Worm (Caenorhabditis elegans) whole organism, midembryonic: Measurements from ENCODE around the gene otpl-2.

Experiments
- T22C8.4 ChIP-seq: fragments of 200-800 bp; sonication (Bioruptor generic); IDR thresholded peaks from 2 replicates; pipeline ENCODE4 v1.3.6; 2022; ENCODE audit warnings: missing genetic modification characterization, missing compliant biosample characterization
- cog-1 ChIP-seq: sonication (generic microtip); optimal IDR thresholded peaks from 2 replicates; lab custom pipeline; 2016; ENCODE audit warnings: missing genetic modification characterization, missing compliant biosample characterization
- flt-1 ChIP-seq: fragments of 200-800 bp; sonication (Bioruptor generic); IDR thresholded peaks from 2 replicates; pipeline ENCODE4 v1.3.6; 2022; ENCODE audit warnings: missing genetic modification characterization, missing compliant biosample characterization
- klf-2 ChIP-seq: fragments of 200-800 bp; sonication (Bioruptor generic); conservative IDR thresholded peaks from 2 replicates; pipeline ENCODE4 v1.3.6; 2022; ENCODE audit warnings: missing genetic modification reagents, missing genetic modification characterization, missing compliant biosample characterization
- med-1 ChIP-seq: sonication (generic microtip); optimal IDR thresholded peaks from 2 replicates; lab custom pipeline; 2017; ENCODE audit warnings: missing genetic modification characterization, mild to moderate bottlenecking, missing compliant biosample characterization, antibody characterized with exemption, missing genetic modification reagents; ENCODE audit not compliant: insufficient read depth
- ref-1 ChIP-seq: fragments of 200-800 bp; sonication (Bioruptor generic); conservative IDR thresholded peaks from 2 replicates; pipeline ENCODE4 v1.3.6; 2022; ENCODE audit warnings: missing genetic modification reagents, missing genetic modification characterization, missing compliant biosample characterization
- tab-1 ChIP-seq: fragments of 200-800 bp; sonication (Bioruptor generic); IDR thresholded peaks from 2 replicates; pipeline ENCODE4 v1.3.6; 2022; ENCODE audit warnings: missing genetic modification characterization, missing compliant biosample characterization
- ztf-23 ChIP-seq: fragments of 200-800 bp; sonication (Bioruptor generic); IDR thresholded peaks from 2 replicates; pipeline ENCODE4 v1.3.6; 2022; ENCODE audit warnings: missing genetic modification reagents, missing genetic modification characterization, missing compliant biosample characterization
- ztf-29 ChIP-seq: fragments of 200-800 bp; sonication (Bioruptor generic); IDR thresholded peaks from 2 replicates; pipeline ENCODE4 v1.3.6; 2022; ENCODE audit warnings: missing genetic modification reagents, missing genetic modification characterization, missing compliant biosample characterization

The otpl-2 gene

DNA sequence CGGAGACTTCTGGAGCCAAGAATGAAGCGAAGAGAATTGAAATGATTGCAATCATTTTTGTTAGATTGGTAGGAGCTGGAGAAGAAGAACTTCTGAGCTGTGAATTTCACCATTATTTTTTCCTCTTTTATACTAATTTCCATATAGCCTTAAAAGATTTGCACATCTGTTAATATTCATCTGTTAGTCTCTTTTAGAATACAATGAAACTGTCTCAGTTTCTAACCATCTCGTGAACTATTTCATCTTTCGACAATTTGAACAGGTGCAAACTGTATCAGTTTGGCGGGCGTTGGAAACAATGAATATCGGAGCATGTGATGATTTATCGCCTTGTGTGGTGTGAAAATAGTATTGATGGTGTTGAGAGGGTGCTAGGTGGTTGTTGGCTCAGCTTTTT is 48.9 kb downstream of the otpl-2 start, which contains the start of gene phat-5:
Gene phat-5 (minus strand): TSS at position 101 of the 400 bp plus-strand sequence.
- TF ChIP-seq cog-1 (tag; lab: Kevin White, UChicago) (no peak), ztf-29 (GFP tag; lab: Robert Waterston, UW) (no peak), ztf-23 (GFP tag; lab: Robert Waterston, UW) (no peak), T22C8.4 (GFP tag; lab: Robert Waterston, UW) (no peak), flt-1 (no peak), ref-1 (GFP tag; lab: Robert Waterston, UW) (no peak), klf-2 (GFP tag; lab: Robert Waterston, UW) (no peak), tab-1 (GFP tag; lab: Robert Waterston, UW) (no peak), med-1 (GFP tag; lab: Kevin White, UChicago) (no peak)

DNA sequence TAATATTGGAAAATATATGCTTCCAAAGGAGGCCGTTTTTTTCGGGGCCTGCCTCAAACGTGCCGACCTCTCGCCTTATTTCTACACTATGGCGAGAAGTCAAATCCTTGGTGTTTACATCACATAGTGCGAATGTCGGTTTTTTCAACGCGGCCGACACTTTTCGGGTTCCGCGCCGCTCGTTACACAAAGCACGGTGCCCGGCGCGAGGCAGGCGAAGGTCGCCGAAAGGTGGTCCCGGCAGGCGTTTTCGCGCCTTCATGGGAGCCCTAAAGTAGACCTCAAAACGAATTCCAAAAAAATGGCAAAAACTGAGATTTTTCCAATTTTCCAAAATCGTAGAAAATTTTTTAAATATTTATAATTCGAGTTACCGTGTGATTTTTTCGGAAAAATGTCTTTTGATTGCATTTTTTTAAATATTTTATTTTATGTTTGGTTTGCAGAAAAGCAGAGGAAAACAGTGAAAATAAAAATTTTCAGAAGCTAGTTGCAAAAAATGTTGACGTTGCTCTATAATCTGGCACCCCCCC is 52.1 kb downstream of the otpl-2 start, which contains the start of gene T05B4.12:
Gene T05B4.12 (minus strand): TSS at position 483 of the 533 bp plus-strand sequence.
- TF ChIP-seq tab-1 (GFP tag; lab: Robert Waterston, UW) (no peak), cog-1 (tag; lab: Kevin White, UChicago) (no peak), flt-1 (no peak), ref-1 (GFP tag; lab: Robert Waterston, UW) (no peak), klf-2 (GFP tag; lab: Robert Waterston, UW) (no peak), ztf-23 (GFP tag; lab: Robert Waterston, UW) (no peak), T22C8.4 (GFP tag; lab: Robert Waterston, UW) (no peak), ztf-29 (GFP tag; lab: Robert Waterston, UW) (no peak), med-1 (GFP tag; lab: Kevin White, UChicago) (no peak)
